Fruit fly (Drosophila melanogaster): ENCODE data around the gene ClC-c.

Gene ClC-c

dm6 chr3L:16128973-16129745, 38.9 kb downstream of the ClC-c start, which contains the start of gene SsRbeta:
Gene SsRbeta (plus strand): TSS chr3L:16129617.
- TF ChIP-seq cic (GFP tag; optimal IDR thresholded peaks at IDR 0.05) (peak; percentile 27), Mnt (GFP tag; optimal IDR thresholded peaks at IDR 0.05) (peak; percentile 48), CG1620 (GFP tag; optimal IDR thresholded peaks at IDR 0.05) (no peak), cnc (optimal IDR thresholded peaks at IDR 0.05) (no peak), CG11617 (GFP tag; optimal IDR thresholded peaks at IDR 0.05) (peak; percentile 34), Crg-1 (GFP tag; optimal IDR thresholded peaks at IDR 0.05) (peak; percentile 29), bab1 (GFP tag; optimal IDR thresholded peaks at IDR 0.05) (peak; percentile 24), CG14711 (tag; optimal IDR thresholded peaks at IDR 0.05) (peak; percentile 88), ovo (GFP tag; optimal IDR thresholded peaks at IDR 0.05) (peak; percentile 16), CG7101 (tag; optimal IDR thresholded peaks at IDR 0.05) (peak; percentile 37)

dm6 chr3L:16131264-16132066, 41.2 kb downstream of the ClC-c start, which contains the start of the genes Trs20 and elg1:
Gene Trs20 (minus strand): TSS chr3L:16131632.
Gene elg1 (plus strand): TSS chr3L:16132028.
- no peak for TF ChIP-seq Hr96 (GFP tag; optimal IDR thresholded peaks at IDR 0.05)
- TF ChIP-seq Clk (GFP tag; optimal IDR thresholded peaks at IDR 0.05) = no peak
- TF ChIP-seq Mnt (GFP tag; optimal IDR thresholded peaks at IDR 0.05) = peak; percentile 73
- TF ChIP-seq CG1620 (GFP tag; optimal IDR thresholded peaks at IDR 0.05) = peak; percentile 38
- TF ChIP-seq pad (GFP tag; optimal IDR thresholded peaks at IDR 0.05) = peak; percentile 81
- no peak for TF ChIP-seq cnc (optimal IDR thresholded peaks at IDR 0.05)
- no peak for TF ChIP-seq kay (GFP tag; ENCODE audit: borderline replicate concordance)
- peak; percentile 67 for TF ChIP-seq CG11617 (GFP tag; optimal IDR thresholded peaks at IDR 0.05)
- peak; percentile 58 for TF ChIP-seq ovo (GFP tag; optimal IDR thresholded peaks at IDR 0.05)
- peak; percentile 71 for TF ChIP-seq CG14711 (tag; optimal IDR thresholded peaks at IDR 0.05)
- peak; percentile 24 for TF ChIP-seq cic (GFP tag; optimal IDR thresholded peaks at IDR 0.05)
- TF ChIP-seq tj (GFP tag; optimal IDR thresholded peaks at IDR 0.05) = peak; percentile 37
- TF ChIP-seq CG7101 (tag; optimal IDR thresholded peaks at IDR 0.05) = peak; percentile 79
- no peak for TF ChIP-seq toe (GFP tag; optimal IDR thresholded peaks at IDR 0.05)
- peak; percentile 82 for TF ChIP-seq Crg-1 (GFP tag; optimal IDR thresholded peaks at IDR 0.05)
- no peak for TF ChIP-seq CG5204 (GFP tag; optimal IDR thresholded peaks at IDR 0.05)
- TF ChIP-seq CG7045 (GFP tag; optimal IDR thresholded peaks at IDR 0.05) = peak; percentile 56
- peak; percentile 72 for TF ChIP-seq CG33017 (tag; optimal IDR thresholded peaks at IDR 0.05)
- peak; percentile 81 for TF ChIP-seq CG12768 (GFP tag; optimal IDR thresholded peaks at IDR 0.05)
- TF ChIP-seq bab1 (GFP tag; optimal IDR thresholded peaks at IDR 0.05) = no peak

- TF ChIP-seq CG5204 (GFP tag; optimal IDR thresholded peaks at IDR 0.05) (no peak), CG14711 (tag; optimal IDR thresholded peaks at IDR 0.05) (no peak), tj (GFP tag; optimal IDR thresholded peaks at IDR 0.05) (no peak), Mnt (GFP tag; optimal IDR thresholded peaks at IDR 0.05) (no peak), CG7045 (GFP tag; optimal IDR thresholded peaks at IDR 0.05) (no peak), CG12768 (GFP tag; optimal IDR thresholded peaks at IDR 0.05) (no peak), ovo (GFP tag; optimal IDR thresholded peaks at IDR 0.05) (no peak), toe (GFP tag; optimal IDR thresholded peaks at IDR 0.05) (no peak), cic (GFP tag; optimal IDR thresholded peaks at IDR 0.05) (no peak), Crg-1 (GFP tag; optimal IDR thresholded peaks at IDR 0.05) (no peak), kay (GFP tag; ENCODE audit: borderline replicate concordance) (no peak), CG1620 (GFP tag; optimal IDR thresholded peaks at IDR 0.05) (no peak), CG11617 (GFP tag; optimal IDR thresholded peaks at IDR 0.05) (no peak), cnc (optimal IDR thresholded peaks at IDR 0.05) (no peak), Clk (GFP tag; optimal IDR thresholded peaks at IDR 0.05) (no peak), bab1 (GFP tag; optimal IDR thresholded peaks at IDR 0.05) (no peak), Hr96 (GFP tag; optimal IDR thresholded peaks at IDR 0.05) (no peak), CG7101 (tag; optimal IDR thresholded peaks at IDR 0.05) (no peak)
Observed at dm6 chr3L:16132067-16132418, 41.8 kb downstream of the ClC-c start.

dm6 chr3L:16136819-16137553, 46.7 kb downstream of the ClC-c start:
- TF ChIP-seq kay (GFP tag; ENCODE audit: borderline replicate concordance) (no peak), Crg-1 (GFP tag; optimal IDR thresholded peaks at IDR 0.05) (no peak), cnc (optimal IDR thresholded peaks at IDR 0.05) (no peak), cic (GFP tag; optimal IDR thresholded peaks at IDR 0.05) (peak; percentile 41)

- TF ChIP-seq pad (GFP tag; optimal IDR thresholded peaks at IDR 0.05) = no peak
- no peak for TF ChIP-seq Hr96 (GFP tag; optimal IDR thresholded peaks at IDR 0.05)
- TF ChIP-seq bab1 (GFP tag; optimal IDR thresholded peaks at IDR 0.05) = no peak
- no peak for TF ChIP-seq CG5204 (GFP tag; optimal IDR thresholded peaks at IDR 0.05)
- no peak for TF ChIP-seq CG33017 (tag; optimal IDR thresholded peaks at IDR 0.05)
- TF ChIP-seq Crg-1 (GFP tag; optimal IDR thresholded peaks at IDR 0.05) = no peak
- TF ChIP-seq Clk (GFP tag; optimal IDR thresholded peaks at IDR 0.05) = no peak
- TF ChIP-seq kay (GFP tag; ENCODE audit: borderline replicate concordance) = no peak
- TF ChIP-seq CG14711 (tag; optimal IDR thresholded peaks at IDR 0.05) = no peak
- TF ChIP-seq CG7101 (tag; optimal IDR thresholded peaks at IDR 0.05) = no peak
- TF ChIP-seq CG12768 (GFP tag; optimal IDR thresholded peaks at IDR 0.05) = no peak
- no peak for TF ChIP-seq Mnt (GFP tag; optimal IDR thresholded peaks at IDR 0.05)
- no peak for TF ChIP-seq tj (GFP tag; optimal IDR thresholded peaks at IDR 0.05)
- TF ChIP-seq ovo (GFP tag; optimal IDR thresholded peaks at IDR 0.05) = no peak
- no peak for TF ChIP-seq toe (GFP tag; optimal IDR thresholded peaks at IDR 0.05)
- no peak for TF ChIP-seq CG11617 (GFP tag; optimal IDR thresholded peaks at IDR 0.05)
Observed at dm6 chr3L:16137779-16138178, 47.5 kb downstream of the ClC-c start, which contains the start of gene CG5157. Gene CG5157 (minus strand): TSS chr3L:16137879.
